Worm (Caenorhabditis elegans) whole organism, young adult: ENCODE data around the gene srt-68.

Experiments used
- B0336.3 ChIP-seq: fragments of 200-800 bp; sonication (Bioruptor generic); IDR thresholded peaks from 2 replicates; pipeline ENCODE4 v1.3.6; 2022; ENCODE audit warnings: missing genetic modification characterization, missing compliant biosample characterization
- C17E4.6 ChIP-seq: fragments of 200-800 bp; sonication (Bioruptor generic); IDR thresholded peaks from 2 replicates; pipeline ENCODE4 v1.3.6; 2022; ENCODE audit warnings: missing genetic modification reagents, missing genetic modification characterization, missing compliant biosample characterization
- F33H1.4 ChIP-seq: fragments of 200-800 bp; sonication (Bioruptor generic); IDR thresholded peaks from 2 replicates; pipeline ENCODE4 v1.3.6; 2022; ENCODE audit warnings: missing genetic modification reagents, missing genetic modification characterization, missing compliant biosample characterization
- F49E8.2 ChIP-seq: sonication (generic microtip); optimal IDR thresholded peaks from 3 replicates; lab custom pipeline; 2017; ENCODE audit warnings: missing genetic modification characterization, mild to moderate bottlenecking, missing compliant biosample characterization, antibody characterized with exemption, moderate library complexity; ENCODE audit not compliant: insufficient read depth
- K12H6.12 ChIP-seq: fragments of 200-800 bp; sonication (Bioruptor generic); optimal IDR thresholded peaks from 2 replicates; lab custom pipeline; 2018; ENCODE audit warnings: mild to moderate bottlenecking, missing genetic modification characterization, missing compliant biosample characterization
- Y67H2A.10 ChIP-seq: fragments of 200-800 bp; sonication (Bioruptor generic); conservative IDR thresholded peaks from 2 replicates; pipeline ENCODE4 v1.3.6; 2022; ENCODE audit warnings: missing genetic modification reagents, missing genetic modification characterization, missing compliant biosample characterization
- ama-1 ChIP-seq, 3 experiments: fragments of 150-350 bp in 1 of 3; sonication (generic microtip) in 2 of 3; optimal IDR thresholded peaks; 2 replicates each; lab custom pipeline; 2014 to 2018; ENCODE audit warnings: missing biosample characterization in 2 of 3, missing genetic modification characterization in 2 of 3, missing genetic modification reagents in 2 of 3
- dpl-1 ChIP-seq: fragments of 150-350 bp; optimal IDR thresholded peaks from 2 replicates; lab custom pipeline; 2014; ENCODE audit warnings: missing biosample characterization, missing genetic modification reagents, missing genetic modification characterization
- gei-17 ChIP-seq: fragments of 200-800 bp; sonication (Bioruptor generic); optimal IDR thresholded peaks from 2 replicates; lab custom pipeline; 2018; ENCODE audit warnings: mild to moderate bottlenecking, missing genetic modification characterization, missing compliant biosample characterization
- hlh-26 ChIP-seq: fragments of 200-800 bp; sonication (Bioruptor generic); conservative IDR thresholded peaks from 2 replicates; pipeline ENCODE4 v1.3.6; 2022; ENCODE audit warnings: missing genetic modification reagents, missing genetic modification characterization, missing compliant biosample characterization
- hmg-1.2 ChIP-seq: fragments of 200-800 bp; sonication (Bioruptor generic); IDR thresholded peaks from 2 replicates; pipeline ENCODE4 v1.3.6; 2022; ENCODE audit warnings: missing genetic modification reagents, missing genetic modification characterization, missing compliant biosample characterization
- mes-4 ChIP-seq: sonication (generic microtip); optimal IDR thresholded peaks from 2 replicates; lab custom pipeline; 2016; ENCODE audit warnings: missing genotype, missing genetic modification characterization, missing compliant biosample characterization
- nfya-1 ChIP-seq: sonication (generic microtip); optimal IDR thresholded peaks from 2 replicates; lab custom pipeline; 2017; ENCODE audit warnings: antibody characterized with exemption, missing compliant biosample characterization, missing genetic modification characterization, borderline replicate concordance; ENCODE audit not compliant: insufficient read depth
- nhr-90 ChIP-seq: sonication (generic microtip); optimal IDR thresholded peaks from 2 replicates; lab custom pipeline; 2016; ENCODE audit warnings: missing genotype, mild to moderate bottlenecking, missing genetic modification characterization, missing compliant biosample characterization

DNA sequence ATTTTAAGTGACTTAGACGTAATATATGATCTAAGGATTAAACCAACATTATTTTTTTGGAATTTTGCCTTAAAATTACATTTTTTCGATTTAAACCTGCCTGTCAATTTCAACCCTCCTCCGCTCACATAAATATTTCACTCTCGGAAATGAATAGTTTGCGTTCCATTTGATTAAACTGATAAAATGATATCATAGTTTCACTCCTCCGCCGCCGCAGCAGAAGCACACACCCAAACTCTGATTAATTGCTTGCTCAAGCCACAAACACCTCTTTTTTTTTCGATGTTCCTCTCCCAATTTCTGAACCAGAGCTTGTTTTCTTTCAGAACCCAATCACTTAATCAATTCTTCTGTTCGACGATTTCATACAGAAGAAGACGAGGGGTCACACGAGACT is 28.9 kb downstream of the srt-68 start, which contains the start of gene Y49G5B.1:
- no peak for TF ChIP-seq nhr-90
- no peak for TF ChIP-seq C17E4.6
- no peak for TF ChIP-seq dpl-1 (GFP tag; lab: Kevin White, UChicago)
- no peak for TF ChIP-seq Y67H2A.10 (GFP tag; lab: Robert Waterston, UW)
- TF ChIP-seq mes-4 (tag; lab: Kevin White, UChicago) = no peak
- TF ChIP-seq ama-1 (optimal IDR thresholded peaks at IDR 0.05; lab: Kevin White, UChicago) = no peak
- TF ChIP-seq ama-1 (GFP tag; optimal IDR thresholded peaks at IDR 0.05; lab: Kevin White, UChicago) = no peak
- no peak for TF ChIP-seq B0336.3 (GFP tag; lab: Robert Waterston, UW)
- no peak for TF ChIP-seq gei-17
- TF ChIP-seq hmg-1.2 (GFP tag; lab: Robert Waterston, UW) = no peak
- TF ChIP-seq hlh-26 (GFP tag; lab: Robert Waterston, UW) = no peak
- TF ChIP-seq nfya-1 (tag; lab: Kevin White, UChicago) = no peak
- no peak for TF ChIP-seq F49E8.2 (tag; lab: Kevin White, UChicago)
- no peak for TF ChIP-seq F33H1.4 (GFP tag; lab: Robert Waterston, UW)
- TF ChIP-seq K12H6.12 = no peak
